Worm (Caenorhabditis elegans) whole organism, L3 larva: Measurements from ENCODE around the gene gsp-2.

Experiments
- R02D3.7 ChIP-seq: fragments of 150-350 bp; optimal IDR thresholded peaks from 2 replicates; lab custom pipeline; 2014; ENCODE audit warnings: missing biosample characterization, missing genetic modification characterization
- ceh-82 ChIP-seq: fragments of 150-350 bp; optimal IDR thresholded peaks from 2 replicates; lab custom pipeline; 2014; ENCODE audit warnings: missing biosample characterization, missing genetic modification characterization
- pha-4 ChIP-seq: fragments of 150-350 bp; optimal IDR thresholded peaks from 2 replicates; lab custom pipeline; 2014; ENCODE audit warnings: missing biosample characterization, missing genetic modification reagents, missing genetic modification characterization

- TF ChIP-seq pha-4 (tag; lab: Kevin White, UChicago) (no peak), R02D3.7 (tag; lab: Kevin White, UChicago) (no peak), ceh-82 (tag; lab: Kevin White, UChicago) (no peak)
These were observed 38.4 kb downstream of the gsp-2 start, which contains the start of gene mml-1 for ce11 chrIII:7374681-7375271.
